Fruit fly (Drosophila melanogaster) whole organism, embryonic: ENCODE data around the gene CG17593.

ENCODE experiments used
- ATbp ChIP-seq: fragments of 200-800 bp; sonication (Bioruptor generic); optimal IDR thresholded peaks from 2 replicates; lab custom pipeline; 2017; ENCODE audit warnings: missing biosample characterization, mild to moderate bottlenecking, missing genetic modification characterization, missing genetic modification reagents
- Antp ChIP-seq: fragments of 200-800 bp; sonication (Bioruptor generic); optimal IDR thresholded peaks from 3 replicates; lab custom pipeline; 2016; ENCODE audit warnings: missing biosample characterization, missing genetic modification characterization
- Atf6 ChIP-seq: fragments of 200-800 bp; sonication (Bioruptor generic); IDR thresholded peaks from 2 replicates; pipeline ENCODE4 v1.3.6; 2022; ENCODE audit warnings: missing biosample characterization, missing genetic modification characterization
- Bdp1 ChIP-seq: fragments of 200-800 bp; sonication (Bioruptor generic); optimal IDR thresholded peaks from 3 replicates; lab custom pipeline; 2016; ENCODE audit warnings: missing biosample characterization, missing genetic modification characterization
- Bgb ChIP-seq: fragments of 200-800 bp; sonication (Bioruptor generic); IDR thresholded peaks from 2 replicates; pipeline ENCODE4 v1.3.6; 2022; ENCODE audit warnings: missing biosample characterization, missing genetic modification characterization; ENCODE audit not compliant: partially characterized antibody
- Bteb2 ChIP-seq: fragments of 200-800 bp; sonication (Bioruptor generic); optimal IDR thresholded peaks from 2 replicates; lab custom pipeline; 2016; ENCODE audit warnings: missing biosample characterization, missing genetic modification characterization
- CG10543 ChIP-seq: fragments of 200-800 bp; sonication (Bioruptor generic); optimal IDR thresholded peaks from 3 replicates; lab custom pipeline; 2017; ENCODE audit warnings: missing biosample characterization, mild to moderate bottlenecking, missing genetic modification characterization, moderate library complexity
- CG12299 ChIP-seq: fragments of 200-800 bp; sonication (Bioruptor generic); optimal IDR thresholded peaks from 2 replicates; lab custom pipeline; 2018; ENCODE audit warnings: missing biosample characterization, mild to moderate bottlenecking, missing genetic modification characterization
- CG12769 ChIP-seq: fragments of 200-800 bp; sonication (Bioruptor generic); optimal IDR thresholded peaks from 2 replicates; lab custom pipeline; 2019; ENCODE audit warnings: missing biosample characterization, mild to moderate bottlenecking, missing genetic modification characterization, moderate library complexity
- CG13894 ChIP-seq: fragments of 200-800 bp; sonication (Bioruptor generic); optimal IDR thresholded peaks from 3 replicates; lab custom pipeline; 2018; ENCODE audit warnings: missing biosample characterization, mild to moderate bottlenecking, missing genetic modification characterization, moderate library complexity
- CG15696 ChIP-seq: fragments of 200-800 bp; sonication (Bioruptor generic); optimal IDR thresholded peaks from 2 replicates; lab custom pipeline; 2019; ENCODE audit warnings: missing biosample characterization, mild to moderate bottlenecking, missing genetic modification characterization, moderate library complexity
- CG16813 ChIP-seq: fragments of 200-800 bp; sonication (Bioruptor generic); IDR thresholded peaks from 3 replicates; pipeline ENCODE4 v1.3.6; 2022; ENCODE audit warnings: missing biosample characterization, missing genetic modification characterization; ENCODE audit not compliant: partially characterized antibody
- CG17328 ChIP-seq: fragments of 200-800 bp; sonication (Bioruptor generic); IDR thresholded peaks from 2 replicates; pipeline ENCODE4 v1.3.6; 2022; ENCODE audit warnings: missing biosample characterization, missing genetic modification characterization
- CG18599 ChIP-seq: fragments of 200-800 bp; sonication (Bioruptor generic); optimal IDR thresholded peaks from 3 replicates; lab custom pipeline; 2017; ENCODE audit warnings: missing biosample characterization, missing genetic modification characterization, mild to moderate bottlenecking, moderate library complexity, missing genetic modification reagents
- CG2129 ChIP-seq: fragments of 200-800 bp; sonication (Bioruptor generic); IDR thresholded peaks from 2 replicates; pipeline ENCODE4 v1.3.6; 2022; ENCODE audit warnings: missing biosample characterization, missing genetic modification characterization; ENCODE audit not compliant: partially characterized antibody
- CG33557 ChIP-seq: fragments of 200-800 bp; sonication (Bioruptor generic); optimal IDR thresholded peaks from 2 replicates; lab custom pipeline; 2019; ENCODE audit warnings: missing biosample characterization, mild to moderate bottlenecking, missing genetic modification characterization, moderate library complexity
- CG4424 ChIP-seq: fragments of 200-800 bp; sonication (Bioruptor generic); optimal IDR thresholded peaks from 3 replicates; lab custom pipeline; 2016; ENCODE audit warnings: missing biosample characterization, missing genetic modification characterization
- CG4854 ChIP-seq: fragments of 200-800 bp; sonication (Bioruptor generic); optimal IDR thresholded peaks from 2 replicates; lab custom pipeline; 2016; ENCODE audit warnings: missing biosample characterization, missing genetic modification characterization, inconsistent platforms
- CG9876 ChIP-seq: fragments of 200-800 bp; sonication (Bioruptor generic); optimal IDR thresholded peaks from 2 replicates; lab custom pipeline; 2016; ENCODE audit warnings: missing biosample characterization, missing genetic modification characterization
- CG9932 ChIP-seq: fragments of 200-800 bp; sonication (Bioruptor generic); IDR thresholded peaks from 2 replicates; pipeline ENCODE4 v1.3.6; 2022; ENCODE audit warnings: missing biosample characterization, missing genetic modification characterization
- NFAT ChIP-seq: fragments of 200-800 bp; sonication (Bioruptor generic); IDR thresholded peaks from 2 replicates; pipeline ENCODE4 v1.3.6; 2022; ENCODE audit warnings: missing biosample characterization, missing genetic modification characterization
- NfI ChIP-seq: fragments of 200-800 bp; sonication (Bioruptor generic); optimal IDR thresholded peaks from 3 replicates; lab custom pipeline; 2018; ENCODE audit warnings: missing biosample characterization, mild to moderate bottlenecking, missing genetic modification characterization, moderate library complexity
- Stat92E ChIP-seq, 3 experiments: fragments of >200 bp in 2 of 3; fragments of 200-800 bp in 1 of 3; sonication (Bioruptor generic) in 1 of 3; optimal IDR thresholded peaks; 2 replicates each; lab custom pipeline; 2017 to 2019; ENCODE audit warnings: missing biosample characterization in 3 of 3, missing genetic modification characterization in 3 of 3, mild to moderate bottlenecking in 1 of 3, moderate library complexity in 1 of 3
- Vsx1 ChIP-seq: fragments of 200-800 bp; sonication (Bioruptor generic); optimal IDR thresholded peaks from 2 replicates; lab custom pipeline; 2017; ENCODE audit warnings: missing biosample characterization, mild to moderate bottlenecking, missing genetic modification characterization, missing genetic modification reagents
- ato ChIP-seq: fragments of 200-800 bp; sonication (Bioruptor generic); IDR thresholded peaks from 2 replicates; pipeline ENCODE4 v1.3.6; 2022; ENCODE audit warnings: missing biosample characterization, missing genetic modification characterization; ENCODE audit not compliant: partially characterized antibody
- bigmax ChIP-seq: fragments of 200-800 bp; sonication (Bioruptor generic); optimal IDR thresholded peaks from 2 replicates; lab custom pipeline; 2018; ENCODE audit warnings: missing biosample characterization, mild to moderate bottlenecking, missing genetic modification characterization
- cg ChIP-seq: fragments of 200-800 bp; sonication (Bioruptor generic); optimal IDR thresholded peaks from 3 replicates; lab custom pipeline; 2019; ENCODE audit warnings: missing biosample characterization, mild to moderate bottlenecking, missing genetic modification characterization, moderate library complexity
- cwo ChIP-seq: fragments of 200-800 bp; sonication (Bioruptor generic); optimal IDR thresholded peaks from 3 replicates; lab custom pipeline; 2017; ENCODE audit warnings: missing biosample characterization, missing genetic modification characterization, mild to moderate bottlenecking, moderate library complexity, missing genetic modification reagents
- da ChIP-seq: fragments of 200-800 bp; sonication (Bioruptor generic); optimal IDR thresholded peaks from 2 replicates; lab custom pipeline; 2016; ENCODE audit warnings: missing biosample characterization, missing genetic modification characterization
- dati ChIP-seq: fragments of 200-800 bp; sonication (Bioruptor generic); IDR thresholded peaks from 2 replicates; pipeline ENCODE4 v1.3.6; 2022; ENCODE audit warnings: missing biosample characterization, missing genetic modification characterization
- fd64A ChIP-seq: fragments of 200-800 bp; sonication (Bioruptor generic); optimal IDR thresholded peaks from 3 replicates; lab custom pipeline; 2018; ENCODE audit warnings: missing biosample characterization, mild to moderate bottlenecking, missing genetic modification characterization
- fru ChIP-seq: fragments of >200 bp; optimal IDR thresholded peaks from 2 replicates; lab custom pipeline; 2017
- gfzf ChIP-seq: fragments of 200-800 bp; sonication (Bioruptor generic); optimal IDR thresholded peaks from 2 replicates; lab custom pipeline; 2016; ENCODE audit warnings: missing biosample characterization, mild to moderate bottlenecking, missing genetic modification characterization, moderate library complexity
- hbn ChIP-seq: fragments of 200-800 bp; sonication (Bioruptor generic); IDR thresholded peaks from 2 replicates; pipeline ENCODE4 v1.3.6; 2022; ENCODE audit warnings: missing biosample characterization, missing genetic modification characterization; ENCODE audit not compliant: partially characterized antibody
- lbe ChIP-seq: fragments of 200-800 bp; sonication (Bioruptor generic); optimal IDR thresholded peaks from 2 replicates; lab custom pipeline; 2016; ENCODE audit warnings: missing biosample characterization, mild to moderate bottlenecking, missing genetic modification characterization
- maf-S ChIP-seq: fragments of 200-800 bp; sonication (Bioruptor generic); optimal IDR thresholded peaks from 2 replicates; lab custom pipeline; 2016; ENCODE audit warnings: missing biosample characterization, missing genetic modification characterization
- mld ChIP-seq: fragments of 200-800 bp; sonication (Bioruptor generic); IDR thresholded peaks from 3 replicates; pipeline ENCODE4 v1.3.6; 2022; ENCODE audit warnings: missing biosample characterization, missing genetic modification characterization; ENCODE audit not compliant: partially characterized antibody
- pan ChIP-seq, 4 experiments: fragments of >200 bp in 3 of 4; fragments of 200-800 bp in 1 of 4; sonication (Bioruptor generic) in 1 of 4; optimal IDR thresholded peaks in 3 of 4; IDR thresholded peaks in 1 of 4; 2 replicates each; pipeline versions ENCODE4 v1.3.6 to Lab custom; 2017 to 2022; ENCODE audit warnings: missing biosample characterization in 2 of 4, missing genetic modification characterization in 2 of 4, mixed read lengths in 1 of 4
- prd ChIP-seq, 3 experiments: fragments of >200 bp in 2 of 3; fragments of 200-800 bp in 1 of 3; sonication (Bioruptor generic) in 1 of 3; optimal IDR thresholded peaks in 2 of 3; IDR thresholded peaks in 1 of 3; 2 replicates in 2 of 3; 3 replicates in 1 of 3; pipeline versions ENCODE4 v1.3.6 to Lab custom; 2017 to 2022; ENCODE audit warnings: missing biosample characterization in 1 of 3, missing genetic modification characterization in 1 of 3
- sc ChIP-seq, 3 experiments: fragments of >200 bp in 2 of 3; fragments of 200-800 bp in 1 of 3; sonication (Bioruptor generic) in 1 of 3; optimal IDR thresholded peaks; 2 replicates in 2 of 3; 3 replicates in 1 of 3; lab custom pipeline; 2017; ENCODE audit warnings: mild to moderate bottlenecking in 1 of 3, missing biosample characterization in 1 of 3, missing genetic modification characterization in 1 of 3, missing genetic modification reagents in 1 of 3
- sd ChIP-seq: fragments of 200-800 bp; sonication (Bioruptor generic); optimal IDR thresholded peaks from 3 replicates; lab custom pipeline; 2018; ENCODE audit warnings: missing biosample characterization, mild to moderate bottlenecking, missing genetic modification characterization, moderate library complexity
- sens ChIP-seq: fragments of 200-800 bp; sonication (Bioruptor generic); peaks from one replicate; lab custom pipeline; 2016; ENCODE audit warnings: missing biosample characterization, missing genetic modification characterization
- stwl ChIP-seq: fragments of 200-800 bp; sonication (Bioruptor generic); optimal IDR thresholded peaks from 3 replicates; lab custom pipeline; 2018; ENCODE audit warnings: missing biosample characterization, mild to moderate bottlenecking, missing genetic modification characterization, moderate library complexity
- toy ChIP-seq: fragments of 200-800 bp; sonication (Bioruptor generic); IDR thresholded peaks from 2 replicates; pipeline ENCODE4 v1.3.6; 2022; ENCODE audit warnings: missing biosample characterization, missing genetic modification characterization
- unpg ChIP-seq: fragments of 200-800 bp; sonication (Bioruptor generic); optimal IDR thresholded peaks from 3 replicates; lab custom pipeline; 2018; ENCODE audit warnings: missing biosample characterization, mild to moderate bottlenecking, missing genetic modification characterization, moderate library complexity
- z ChIP-seq: fragments of 200-800 bp; sonication (Bioruptor generic); IDR thresholded peaks from 3 replicates; pipeline ENCODE4 v1.3.6; 2022; ENCODE audit warnings: missing biosample characterization, missing genetic modification characterization

The CG17593 gene

dm6 chr2L:3479697-3480442 lies 34.8 kb upstream of the CG17593 start:
- TF ChIP-seq gfzf (GFP tag; lab: Kevin White, UChicago) (no peak), ATbp (GFP tag; lab: Kevin White, UChicago) (no peak), Bteb2 (GFP tag; lab: Kevin White, UChicago) (no peak), CG33557 (no peak), CG4854 (GFP tag; lab: Kevin White, UChicago) (no peak), mld (GFP tag; lab: Robert Waterston, UW) (no peak), dati (GFP tag; lab: Robert Waterston, UW) (no peak), Atf6 (GFP tag; lab: Robert Waterston, UW) (peak; percentile 58), z (GFP tag; lab: Robert Waterston, UW) (no peak), hbn (GFP tag; lab: Robert Waterston, UW) (no peak), cwo (GFP tag; lab: Kevin White, UChicago) (peak; percentile 96), stwl (no peak), lbe (GFP tag; lab: Kevin White, UChicago) (peak; percentile 19), CG13894 (tag; lab: Kevin White, UChicago) (peak; percentile 65), CG4424 (GFP tag; lab: Kevin White, UChicago) (no peak), Bdp1 (GFP tag; lab: Kevin White, UChicago) (no peak), CG16813 (0 out of 3 replicates have a peak, but pooled peaks have one; percentile 14), sd (tag; lab: Kevin White, UChicago) (peak; percentile 56), CG2129 (GFP tag; lab: Robert Waterston, UW) (no peak), Antp (GFP tag; lab: Kevin White, UChicago) (no peak), pan (optimal IDR thresholded peaks at IDR 0.05; lab: Kevin White, UChicago) (no peak), pan (GFP tag; optimal IDR thresholded peaks at IDR 0.05 in 1 of 2, IDR thresholded peaks at IDR 0.05 in 1 of 2) (no peak), NfI (GFP tag; lab: Kevin White, UChicago) (no peak), bigmax (GFP tag; lab: Kevin White, UChicago) (no peak), fd64A (GFP tag; lab: Kevin White, UChicago) (no peak), Bgb (no peak), sc (optimal IDR thresholded peaks at IDR 0.05; lab: Kevin White, UChicago) (no peak), sc (GFP tag; optimal IDR thresholded peaks at IDR 0.05; lab: Kevin White, UChicago) (no peak), fru (lab: Kevin White, UChicago) (no peak), prd (optimal IDR thresholded peaks at IDR 0.05; lab: Kevin White, UChicago) (no peak), prd (GFP tag; IDR thresholded peaks at IDR 0.05; lab: Robert Waterston, UW) (no peak), NFAT (0 out of 2 replicates have a peak, but pooled peaks have one; percentile 14), CG15696 (tag; lab: Kevin White, UChicago) (no peak), ato (GFP tag; lab: Robert Waterston, UW) (no peak), maf-S (no peak), CG17328 (no peak), cg (GFP tag; lab: Kevin White, UChicago) (no peak), Stat92E (GFP tag; optimal IDR thresholded peaks at IDR 0.05; lab: Kevin White, UChicago) (no peak), CG10543 (GFP tag; lab: Kevin White, UChicago) (peak; percentile 59), CG12769 (peak; percentile 83), toy (GFP tag; lab: Robert Waterston, UW) (no peak), sens (GFP tag; lab: Kevin White, UChicago) (peak; percentile 67), unpg (GFP tag; lab: Kevin White, UChicago) (no peak), CG18599 (GFP tag; lab: Kevin White, UChicago) (peak; percentile 27), Vsx1 (peak; percentile 2), CG9932 (GFP tag; lab: Robert Waterston, UW) (0 out of 2 replicates have a peak, but pooled peaks have one; percentile 3), CG12299 (tag; lab: Kevin White, UChicago) (no peak), da (no peak), CG9876 (no peak)
